Fruit fly (Drosophila melanogaster): Measurements from ENCODE around the gene tant.

The tant gene

DNA sequence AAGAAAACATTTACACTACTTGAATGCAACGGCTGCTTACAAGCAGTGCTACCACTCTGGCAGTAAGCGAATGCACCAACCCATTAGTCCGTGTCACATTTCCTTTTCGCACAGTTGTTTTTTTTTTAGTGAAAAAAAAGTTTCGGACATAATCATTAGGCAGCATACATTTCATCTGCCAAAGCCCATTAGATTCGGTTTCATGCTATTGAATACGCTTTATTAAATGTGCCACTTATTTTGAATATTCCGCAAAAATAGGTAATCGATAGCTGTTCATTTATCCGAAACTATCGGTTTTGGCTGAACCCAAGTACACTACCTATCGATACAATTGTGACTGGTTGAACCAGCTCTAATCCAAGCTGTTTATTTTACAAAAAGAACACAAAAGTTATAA lies at the start of gene tant:
Gene tant (plus strand): TSS at position 334 of the 400 bp plus-strand sequence.
- TF ChIP-seq usp (GFP tag; optimal IDR thresholded peaks at IDR 0.05): no peak
- TF ChIP-seq Dll (optimal IDR thresholded peaks at IDR 0.05): no peak
- no peak for TF ChIP-seq psq (optimal IDR thresholded peaks at IDR 0.05)
- TF ChIP-seq CG8478 (optimal IDR thresholded peaks at IDR 0.05): no peak
- no peak for TF ChIP-seq EcR (GFP tag; optimal IDR thresholded peaks at IDR 0.05)
- no peak for TF ChIP-seq pan (optimal IDR thresholded peaks at IDR 0.05)

DNA sequence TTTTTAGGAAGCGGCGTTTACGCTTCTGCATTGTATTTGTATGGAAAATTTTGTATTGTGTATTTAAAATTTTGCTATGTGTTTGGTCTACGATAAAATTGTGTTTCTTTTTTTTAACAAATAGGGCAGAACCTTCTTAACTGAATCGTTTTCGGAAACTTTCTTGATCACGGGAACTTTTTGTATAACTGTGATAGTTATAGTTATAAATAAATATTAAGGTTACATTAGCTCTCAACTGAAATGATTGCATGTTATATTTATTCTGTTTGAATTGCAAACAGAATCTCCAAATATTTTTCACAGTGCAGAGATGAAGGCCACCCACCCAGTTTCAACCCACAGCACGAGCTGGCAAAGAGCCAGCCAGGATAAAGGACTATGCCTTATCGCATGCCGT lies 44.0 kb upstream of the tant start, which contains the start of gene alphaKap4:
Gene alphaKap4 (minus strand): TSS at position 101 of the 400 bp plus-strand sequence.
- no peak for TF ChIP-seq EcR (GFP tag; optimal IDR thresholded peaks at IDR 0.05)
- no peak for TF ChIP-seq CG8478 (optimal IDR thresholded peaks at IDR 0.05)
- TF ChIP-seq pan (optimal IDR thresholded peaks at IDR 0.05): no peak
- no peak for TF ChIP-seq psq (optimal IDR thresholded peaks at IDR 0.05)
- no peak for TF ChIP-seq usp (GFP tag; optimal IDR thresholded peaks at IDR 0.05)
- no peak for TF ChIP-seq Dll (optimal IDR thresholded peaks at IDR 0.05)

DNA sequence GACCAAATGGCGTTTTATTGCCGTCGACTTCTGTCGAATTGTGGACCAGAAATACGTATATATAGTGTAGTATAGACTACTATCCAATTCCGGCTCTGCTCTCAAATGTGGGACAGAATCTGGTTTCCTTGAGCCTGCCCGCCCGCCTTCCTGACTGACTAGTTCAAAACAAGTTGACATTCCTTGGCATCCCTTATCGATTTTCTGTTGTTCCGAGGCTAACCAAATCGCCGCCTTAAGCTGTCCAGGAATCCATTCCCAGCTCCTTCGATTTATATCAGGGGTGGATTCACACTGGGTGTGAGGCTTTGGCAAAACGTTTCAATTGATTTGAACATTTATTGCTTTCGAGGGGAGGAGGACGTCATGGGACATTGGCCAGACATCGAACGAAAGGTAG lies 42.0 kb upstream of the tant start:
- TF ChIP-seq EcR (GFP tag; optimal IDR thresholded peaks at IDR 0.05) (no peak), pan (optimal IDR thresholded peaks at IDR 0.05) (no peak), Dll (optimal IDR thresholded peaks at IDR 0.05) (no peak), psq (optimal IDR thresholded peaks at IDR 0.05) (no peak), CG8478 (optimal IDR thresholded peaks at IDR 0.05) (no peak), usp (GFP tag; optimal IDR thresholded peaks at IDR 0.05) (no peak)

DNA sequence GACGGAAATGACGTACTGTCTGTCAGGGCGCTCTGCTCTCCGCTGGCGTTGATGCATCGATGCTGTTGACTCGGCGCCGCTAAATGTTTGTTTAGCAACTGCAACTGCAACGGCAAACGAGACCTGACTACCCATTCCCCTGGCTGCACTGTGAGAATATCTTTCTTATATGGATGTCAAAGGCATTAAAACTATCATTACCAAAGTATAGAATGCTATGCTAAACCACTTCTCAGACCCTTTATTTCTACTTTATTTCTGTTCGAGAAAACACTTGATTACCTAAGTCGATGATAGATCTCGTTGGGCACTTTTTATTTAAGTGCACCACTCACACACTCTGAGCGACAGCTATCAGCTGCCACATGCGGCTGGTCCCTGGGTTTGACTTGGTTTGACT lies 32.8 kb upstream of the tant start:
- TF ChIP-seq CG8478 (optimal IDR thresholded peaks at IDR 0.05) (no peak), pan (optimal IDR thresholded peaks at IDR 0.05) (no peak), usp (GFP tag; optimal IDR thresholded peaks at IDR 0.05) (no peak), psq (optimal IDR thresholded peaks at IDR 0.05) (no peak), Dll (optimal IDR thresholded peaks at IDR 0.05) (no peak), EcR (GFP tag; optimal IDR thresholded peaks at IDR 0.05) (no peak)

DNA sequence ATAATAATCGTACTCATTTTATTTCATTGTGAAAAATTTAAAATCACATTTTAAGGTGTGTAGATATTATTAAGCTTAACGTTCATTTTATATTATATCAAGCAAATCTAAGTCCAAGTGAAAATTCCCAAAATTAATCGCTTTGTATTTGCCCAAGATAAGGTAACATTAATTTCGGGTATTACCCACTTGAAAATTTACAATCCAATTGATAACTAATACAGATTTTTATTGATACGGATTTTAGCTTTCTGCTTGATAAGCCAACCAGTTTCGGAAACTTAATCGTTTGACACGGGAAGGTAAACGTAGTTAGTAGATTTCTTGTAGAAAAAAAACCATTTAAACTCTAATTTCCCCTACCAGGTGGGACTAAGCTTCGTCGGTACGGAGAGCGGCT lies 21.9 kb upstream of the tant start:
- no peak for TF ChIP-seq EcR (GFP tag; optimal IDR thresholded peaks at IDR 0.05)
- no peak for TF ChIP-seq pan (optimal IDR thresholded peaks at IDR 0.05)
- no peak for TF ChIP-seq psq (optimal IDR thresholded peaks at IDR 0.05)
- TF ChIP-seq Dll (optimal IDR thresholded peaks at IDR 0.05): no peak
- no peak for TF ChIP-seq usp (GFP tag; optimal IDR thresholded peaks at IDR 0.05)
- no peak for TF ChIP-seq CG8478 (optimal IDR thresholded peaks at IDR 0.05)

DNA sequence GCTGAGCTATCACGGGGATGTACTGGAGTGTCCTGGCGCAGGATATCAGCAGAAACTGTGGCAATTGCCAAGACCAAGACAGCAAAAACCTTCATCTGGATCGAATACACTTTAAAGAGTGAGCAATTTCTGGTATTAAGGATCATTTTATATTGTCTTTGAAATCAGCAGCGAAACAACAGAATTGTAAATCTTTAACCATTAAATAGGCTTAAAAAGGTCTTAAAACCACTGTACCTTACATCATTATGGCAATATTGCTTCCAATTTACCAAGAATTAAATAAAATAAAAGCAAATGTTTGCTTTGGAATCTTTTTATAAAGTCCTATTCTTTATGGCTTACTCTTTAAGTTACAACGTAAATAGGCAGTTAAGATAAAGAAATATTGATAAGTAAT lies 20.4 kb upstream of the tant start, which contains the start of gene CG10477:
Gene CG10477 (minus strand): TSS at position 101 of the 400 bp plus-strand sequence.
- TF ChIP-seq EcR (GFP tag; optimal IDR thresholded peaks at IDR 0.05): no peak
- no peak for TF ChIP-seq psq (optimal IDR thresholded peaks at IDR 0.05)
- TF ChIP-seq Dll (optimal IDR thresholded peaks at IDR 0.05): no peak
- TF ChIP-seq pan (optimal IDR thresholded peaks at IDR 0.05): no peak
- TF ChIP-seq CG8478 (optimal IDR thresholded peaks at IDR 0.05): no peak
- TF ChIP-seq usp (GFP tag; optimal IDR thresholded peaks at IDR 0.05): no peak

DNA sequence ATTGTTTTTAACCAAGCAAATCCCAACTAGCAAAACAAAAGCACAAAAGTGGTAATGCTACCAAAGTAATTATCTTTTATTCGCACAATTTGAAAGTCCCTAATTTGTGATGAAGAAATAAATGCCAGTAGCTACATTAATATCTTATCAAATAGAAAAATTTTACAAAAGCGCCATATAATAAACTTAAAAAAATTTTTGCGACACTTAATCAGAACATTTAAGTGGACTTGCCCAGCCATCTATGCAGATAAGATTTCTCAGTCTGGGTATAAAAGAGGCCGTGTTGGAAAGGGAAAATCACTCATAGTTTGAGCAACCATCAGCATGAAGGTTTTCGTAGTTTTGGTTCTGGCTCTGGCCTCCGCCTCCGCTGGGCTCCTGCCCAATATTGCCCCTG lies 20.0 kb upstream of the tant start, which contains the start of gene yip7:
Gene yip7 (plus strand): TSS at position 301 of the 400 bp plus-strand sequence.
- TF ChIP-seq psq (optimal IDR thresholded peaks at IDR 0.05) (no peak), usp (GFP tag; optimal IDR thresholded peaks at IDR 0.05) (no peak), Dll (optimal IDR thresholded peaks at IDR 0.05) (no peak), EcR (GFP tag; optimal IDR thresholded peaks at IDR 0.05) (no peak), pan (optimal IDR thresholded peaks at IDR 0.05) (no peak), CG8478 (optimal IDR thresholded peaks at IDR 0.05) (no peak)

DNA sequence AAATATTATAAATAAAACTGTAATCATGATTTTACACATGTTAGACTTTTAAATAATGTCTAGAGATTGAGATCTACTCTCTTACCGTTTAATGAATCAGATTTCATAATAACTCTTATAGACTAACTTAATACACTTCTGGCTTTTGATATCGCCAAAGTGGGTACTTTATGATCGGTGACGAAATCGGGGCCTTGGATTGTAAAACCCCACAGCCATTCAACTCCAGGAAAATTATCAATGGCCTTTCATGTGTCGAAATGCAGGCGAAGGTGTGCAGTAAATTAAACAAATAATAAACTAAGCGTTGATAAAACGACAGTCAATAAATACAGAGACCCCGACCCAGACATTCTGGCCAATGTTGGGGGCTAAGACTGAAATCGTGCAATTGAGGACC lies 18.8 kb upstream of the tant start:
- TF ChIP-seq EcR (GFP tag; optimal IDR thresholded peaks at IDR 0.05): no peak
- no peak for TF ChIP-seq CG8478 (optimal IDR thresholded peaks at IDR 0.05)
- no peak for TF ChIP-seq Dll (optimal IDR thresholded peaks at IDR 0.05)

DNA sequence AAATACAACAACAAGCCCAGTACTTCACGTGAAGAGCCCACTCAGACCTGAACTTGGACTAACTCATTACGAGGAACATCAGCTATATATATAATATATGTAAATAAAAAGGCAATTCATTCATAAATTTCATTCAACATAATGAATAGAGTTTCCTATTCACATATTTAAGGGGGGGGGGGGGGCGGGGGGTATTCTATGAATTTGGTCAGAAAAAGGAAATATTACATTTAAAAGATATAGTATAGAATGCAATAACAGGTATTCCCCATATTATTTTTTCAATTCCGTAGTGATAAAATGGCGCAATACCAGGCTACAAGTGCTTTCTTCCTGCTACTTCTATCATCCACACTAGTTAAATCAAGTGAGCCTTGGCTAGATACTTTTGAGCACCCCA lies 18.1 kb upstream of the tant start, which contains the start of gene CG6462:
Gene CG6462 (plus strand): TSS at position 301 of the 400 bp plus-strand sequence.
- TF ChIP-seq CG8478 (optimal IDR thresholded peaks at IDR 0.05) (no peak), EcR (GFP tag; optimal IDR thresholded peaks at IDR 0.05) (no peak), psq (optimal IDR thresholded peaks at IDR 0.05) (no peak), Dll (optimal IDR thresholded peaks at IDR 0.05) (no peak), pan (optimal IDR thresholded peaks at IDR 0.05) (no peak), usp (GFP tag; optimal IDR thresholded peaks at IDR 0.05) (no peak)

DNA sequence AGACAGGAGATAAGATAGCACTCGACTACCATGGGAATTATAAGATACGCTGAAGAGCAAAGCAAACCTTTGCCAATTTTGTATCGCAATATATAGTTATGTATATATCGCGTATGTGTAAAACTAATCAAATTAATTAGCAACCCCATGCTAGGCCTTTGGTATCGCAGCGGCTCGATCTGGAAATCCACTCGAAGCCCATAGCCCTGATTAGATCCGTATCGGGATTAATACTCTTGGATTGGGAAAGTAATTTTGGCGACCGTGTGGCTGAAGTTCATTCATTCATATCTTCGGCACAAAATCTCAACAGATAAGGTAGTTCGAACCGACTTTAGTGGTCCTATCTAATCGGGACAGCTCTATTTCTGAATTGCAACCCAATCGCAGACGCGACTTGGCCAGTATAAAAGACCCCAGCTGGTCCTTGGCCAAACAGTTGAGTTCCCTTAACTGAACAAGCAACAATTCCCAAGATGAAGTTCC lies 16.2 kb upstream of the tant start, which contains the start of gene Jon65Aiv:
Gene Jon65Aiv (plus strand): TSS at position 436 of the 486 bp plus-strand sequence.
- TF ChIP-seq psq (optimal IDR thresholded peaks at IDR 0.05) (no peak), EcR (GFP tag; optimal IDR thresholded peaks at IDR 0.05) (no peak), CG8478 (optimal IDR thresholded peaks at IDR 0.05) (no peak), pan (optimal IDR thresholded peaks at IDR 0.05) (no peak), usp (GFP tag; optimal IDR thresholded peaks at IDR 0.05) (no peak), Dll (optimal IDR thresholded peaks at IDR 0.05) (no peak)

DNA sequence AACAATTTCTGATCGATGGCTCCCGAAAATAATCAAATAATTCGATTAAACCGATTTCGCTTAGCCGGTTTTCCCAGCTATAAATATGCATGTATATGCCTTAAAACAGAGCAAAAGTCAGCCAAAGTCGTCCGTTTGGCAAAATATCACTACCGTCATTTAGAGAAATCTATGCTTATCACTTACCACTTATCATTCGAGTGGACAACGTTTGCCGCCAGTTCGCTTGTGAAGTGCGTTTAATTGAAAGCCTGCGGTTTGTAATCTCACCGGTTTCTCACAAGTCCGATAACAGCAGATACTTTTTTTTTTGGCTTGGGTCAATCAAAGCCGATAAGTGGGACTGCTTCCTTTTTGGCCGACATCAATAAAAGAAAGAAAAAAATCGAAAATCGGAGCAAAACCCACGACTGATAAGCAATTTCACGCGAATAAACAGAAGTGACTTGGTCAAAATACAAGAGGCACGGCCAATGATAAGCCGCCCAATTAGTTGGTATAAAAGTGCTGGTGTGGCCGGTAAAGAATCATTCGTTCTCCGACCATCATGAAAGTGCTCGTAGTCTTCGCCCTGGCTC lies 4.6 kb upstream of the tant start, which contains the start of gene Jon65Aiii:
Gene Jon65Aiii (plus strand): TSS at position 528 of the 578 bp plus-strand sequence.
- TF ChIP-seq EcR (GFP tag; optimal IDR thresholded peaks at IDR 0.05): no peak
- no peak for TF ChIP-seq usp (GFP tag; optimal IDR thresholded peaks at IDR 0.05)
- no peak for TF ChIP-seq pan (optimal IDR thresholded peaks at IDR 0.05)
- no peak for TF ChIP-seq Dll (optimal IDR thresholded peaks at IDR 0.05)
- no peak for TF ChIP-seq CG8478 (optimal IDR thresholded peaks at IDR 0.05)
- TF ChIP-seq psq (optimal IDR thresholded peaks at IDR 0.05): no peak

DNA sequence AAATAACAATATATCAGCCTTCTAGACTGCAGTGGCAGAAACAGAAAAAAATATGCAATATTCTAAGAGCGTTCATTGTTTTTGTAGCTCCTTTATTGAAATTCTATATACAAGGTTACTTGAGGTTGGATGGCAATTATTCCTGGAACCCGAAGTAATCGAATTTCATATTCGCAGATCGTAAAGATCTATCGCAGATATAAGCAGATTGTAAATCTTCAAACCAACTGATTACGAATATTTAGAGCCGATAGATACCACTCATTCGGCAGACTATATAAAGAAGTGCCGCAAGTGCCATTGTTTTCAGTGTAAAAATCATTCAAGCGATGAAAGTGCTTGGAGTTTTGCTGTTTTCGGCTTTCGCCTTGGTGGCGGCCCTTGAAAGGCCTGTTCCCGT lies 2.9 kb upstream of the tant start, which contains the start of gene Jon65Aii:
Gene Jon65Aii (plus strand): TSS at position 301 of the 400 bp plus-strand sequence.
- TF ChIP-seq CG8478 (optimal IDR thresholded peaks at IDR 0.05) (no peak), Dll (optimal IDR thresholded peaks at IDR 0.05) (no peak), pan (optimal IDR thresholded peaks at IDR 0.05) (no peak), psq (optimal IDR thresholded peaks at IDR 0.05) (no peak), usp (GFP tag; optimal IDR thresholded peaks at IDR 0.05) (no peak), EcR (GFP tag; optimal IDR thresholded peaks at IDR 0.05) (no peak)

Data from whole organism.